Worm (Caenorhabditis elegans) whole organism, mixed stage, embryonic: ENCODE measurements around the gene srh-17.

Experiments
- M03D4.4 ChIP-seq: sonication (generic microtip); optimal IDR thresholded peaks from 2 replicates; lab custom pipeline; 2017; ENCODE audit warnings: mild to moderate bottlenecking, missing genetic modification characterization, missing compliant biosample characterization
- bed-3 ChIP-seq: fragments of 200-800 bp; sonication (Bioruptor generic); optimal IDR thresholded peaks from 3 replicates; lab custom pipeline; 2018; ENCODE audit warnings: mild to moderate bottlenecking, missing genetic modification characterization, moderate library complexity, missing compliant biosample characterization
- ceh-83 ChIP-seq: fragments of 200-800 bp; sonication (Bioruptor generic); optimal IDR thresholded peaks from 2 replicates; lab custom pipeline; 2018; ENCODE audit warnings: mild to moderate bottlenecking, missing genetic modification characterization, missing compliant biosample characterization
- cnd-1 ChIP-seq: fragments of 200-800 bp; sonication (Bioruptor generic); optimal IDR thresholded peaks from 2 replicates; lab custom pipeline; 2018; ENCODE audit warnings: mild to moderate bottlenecking, missing genetic modification characterization, missing compliant biosample characterization
- elt-3 ChIP-seq: fragments of 150-350 bp; optimal IDR thresholded peaks from 2 replicates; lab custom pipeline; 2014; ENCODE audit warnings: missing biosample characterization, missing genetic modification characterization
- ham-2 ChIP-seq: fragments of 200-800 bp; sonication (Bioruptor generic); optimal IDR thresholded peaks from 2 replicates; lab custom pipeline; 2018; ENCODE audit warnings: mild to moderate bottlenecking, missing genetic modification characterization, missing compliant biosample characterization
- lin-13 ChIP-seq: fragments of 150-350 bp; optimal IDR thresholded peaks from 2 replicates; lab custom pipeline; 2014; ENCODE audit warnings: missing biosample characterization, missing genetic modification characterization
- lin-32 ChIP-seq: fragments of 200-800 bp; sonication (Bioruptor generic); optimal IDR thresholded peaks from 2 replicates; lab custom pipeline; 2018; ENCODE audit warnings: mild to moderate bottlenecking, missing genetic modification characterization, missing compliant biosample characterization
- lsy-2 ChIP-seq: fragments of 150-350 bp; optimal IDR thresholded peaks from 2 replicates; lab custom pipeline; 2014; ENCODE audit warnings: missing biosample characterization, missing genetic modification characterization
- mab-5 ChIP-seq: fragments of 150-350 bp; optimal IDR thresholded peaks from 2 replicates; lab custom pipeline; 2014; ENCODE audit warnings: missing biosample characterization, missing genetic modification characterization
- mep-1 ChIP-seq: fragments of 150-350 bp; optimal IDR thresholded peaks from 2 replicates; lab custom pipeline; 2017; ENCODE audit warnings: missing biosample characterization, missing genetic modification reagents, missing genetic modification characterization, inconsistent platforms
- mls-2 ChIP-seq: sonication (generic microtip); optimal IDR thresholded peaks from 2 replicates; lab custom pipeline; 2016; ENCODE audit warnings: mild to moderate bottlenecking, missing genetic modification characterization, moderate library complexity, missing compliant biosample characterization
- nhr-12 ChIP-seq: fragments of 150-350 bp; optimal IDR thresholded peaks from 2 replicates; lab custom pipeline; 2014; ENCODE audit warnings: missing biosample characterization, missing genetic modification characterization
- nhr-2 ChIP-seq: fragments of 150-350 bp; optimal IDR thresholded peaks from 2 replicates; lab custom pipeline; 2014; ENCODE audit warnings: missing biosample characterization, missing genetic modification characterization
- nhr-237 ChIP-seq: fragments of 150-350 bp; optimal IDR thresholded peaks from 2 replicates; lab custom pipeline; 2014; ENCODE audit warnings: missing biosample characterization, missing genetic modification characterization
- nhr-76 ChIP-seq: sonication (generic microtip); optimal IDR thresholded peaks from 2 replicates; lab custom pipeline; 2017; ENCODE audit warnings: missing biosample characterization, missing genetic modification characterization
- pha-4 ChIP-seq: fragments of 150-350 bp; optimal IDR thresholded peaks from 2 replicates; lab custom pipeline; 2018; ENCODE audit warnings: missing biosample characterization, missing genetic modification reagents, missing genetic modification characterization
- snpc-4 ChIP-seq: fragments of 150-350 bp; optimal IDR thresholded peaks from 2 replicates; lab custom pipeline; 2014; ENCODE audit warnings: missing biosample characterization, missing genetic modification characterization
- sptf-1 ChIP-seq: sonication (generic microtip); optimal IDR thresholded peaks from 2 replicates; lab custom pipeline; 2017; ENCODE audit warnings: mild to moderate bottlenecking, missing genetic modification characterization, moderate library complexity, missing compliant biosample characterization
- unc-120 ChIP-seq: sonication (generic microtip); optimal IDR thresholded peaks from 2 replicates; lab custom pipeline; 2017; ENCODE audit warnings: missing genetic modification characterization, missing compliant biosample characterization; ENCODE audit not compliant: poor library complexity, severe bottlenecking
- unc-39 ChIP-seq: fragments of 150-350 bp; optimal IDR thresholded peaks from 2 replicates; lab custom pipeline; 2014; ENCODE audit warnings: missing biosample characterization, missing genetic modification characterization
- unc-62 ChIP-seq: fragments of 150-350 bp; optimal IDR thresholded peaks from 2 replicates; lab custom pipeline; 2014; ENCODE audit warnings: missing biosample characterization, missing genetic modification reagents, missing genetic modification characterization

srh-17 gene

ce11 chrV:14707958-14708357 lies 46.9 kb downstream of the srh-17 start, which contains the start of gene R08A2.9:
R08A2.9 (plus strand) TSS chrV:14708258.
- TF ChIP-seq unc-62 (GFP tag; lab: Kevin White, UChicago) (no peak), M03D4.4 (no peak), lin-13 (tag; lab: Kevin White, UChicago) (no peak), mab-5 (tag; lab: Kevin White, UChicago) (no peak), nhr-237 (tag; lab: Kevin White, UChicago) (no peak), elt-3 (tag; lab: Kevin White, UChicago) (no peak), bed-3 (no peak), nhr-76 (tag; lab: Kevin White, UChicago) (no peak)
- TF ChIP-seq, all 35 proteins: peak for 0

ce11 chrV:14711077-14711476 lies 50.0 kb downstream of the srh-17 start, which contains the start of gene ssp-33:
ssp-33 (plus strand) TSS chrV:14711377.
- TF ChIP-seq unc-39 (tag; lab: Kevin White, UChicago) (no peak), ham-2 (GFP tag; lab: Kevin White, UChicago) (no peak), mep-1 (tag; lab: Kevin White, UChicago) (no peak), unc-62 (GFP tag; lab: Kevin White, UChicago) (no peak), pha-4 (tag; lab: Kevin White, UChicago) (no peak), M03D4.4 (no peak), sptf-1 (tag; lab: Kevin White, UChicago) (no peak), ceh-83 (GFP tag; lab: Kevin White, UChicago) (no peak), mls-2 (tag; lab: Kevin White, UChicago) (no peak), nhr-76 (tag; lab: Kevin White, UChicago) (no peak), elt-3 (tag; lab: Kevin White, UChicago) (no peak)

ce11 chrV:14712316-14712715 lies 51.2 kb downstream of the srh-17 start, which contains the start of gene R08A2.5:
R08A2.5 (plus strand) TSS chrV:14712616.
- TF ChIP-seq unc-62 (GFP tag; lab: Kevin White, UChicago) (no peak), snpc-4 (no peak), nhr-76 (tag; lab: Kevin White, UChicago) (no peak), lin-32 (GFP tag; lab: Kevin White, UChicago) (no peak), cnd-1 (tag; lab: Kevin White, UChicago) (no peak), nhr-2 (tag; lab: Kevin White, UChicago) (no peak), lsy-2 (tag; lab: Kevin White, UChicago) (no peak), bed-3 (no peak), unc-120 (no peak), nhr-12 (no peak)
- TF ChIP-seq, all 35 proteins: peak for 0
